Fruit fly (Drosophila melanogaster) whole organism, wandering third instar larva: ENCODE measurements around the gene CG13926.

ENCODE experiments used
- CG32264 ChIP-seq: fragments of 200-800 bp; sonication (Bioruptor generic); optimal IDR thresholded peaks from 2 replicates; lab custom pipeline; 2016; ENCODE audit warnings: missing biosample characterization, missing genetic modification characterization
- CG9705 ChIP-seq: fragments of 200-800 bp; sonication (Bioruptor generic); optimal IDR thresholded peaks from 2 replicates; lab custom pipeline; 2018; ENCODE audit warnings: missing biosample characterization, mild to moderate bottlenecking, missing genetic modification characterization
- CrebA ChIP-seq: fragments of 200-800 bp; sonication (Bioruptor generic); optimal IDR thresholded peaks from 2 replicates; lab custom pipeline; 2016; ENCODE audit warnings: missing biosample characterization, mild to moderate bottlenecking, missing genetic modification characterization, borderline replicate concordance
- GATAd ChIP-seq: sonication (Bioruptor generic); optimal IDR thresholded peaks from 2 replicates; lab custom pipeline; 2016; ENCODE audit warnings: missing biosample characterization, missing genetic modification characterization
- Hnf4 ChIP-seq: fragments of 200-800 bp; sonication (Bioruptor generic); optimal IDR thresholded peaks from 2 replicates; lab custom pipeline; 2016; ENCODE audit warnings: missing biosample characterization, mild to moderate bottlenecking, missing genetic modification characterization
- Hr78 ChIP-seq: fragments of >200 bp; optimal IDR thresholded peaks from 2 replicates; lab custom pipeline; 2017; ENCODE audit warnings: missing biosample characterization, missing genetic modification characterization
- Myc ChIP-seq: fragments of >200 bp; optimal IDR thresholded peaks from 2 replicates; lab custom pipeline; 2017
- OdsH ChIP-seq: fragments of 200-800 bp; sonication (Bioruptor generic); optimal IDR thresholded peaks from 2 replicates; lab custom pipeline; 2016; ENCODE audit warnings: missing biosample characterization, mild to moderate bottlenecking, missing genetic modification characterization
- psq ChIP-seq: fragments of 200-800 bp; sonication (Bioruptor generic); optimal IDR thresholded peaks from 3 replicates; lab custom pipeline; 2017; ENCODE audit warnings: missing biosample characterization, mild to moderate bottlenecking, missing genetic modification characterization, moderate library complexity
- rgr ChIP-seq: fragments of 200-800 bp; sonication (Bioruptor generic); optimal IDR thresholded peaks from 3 replicates; lab custom pipeline; 2016; ENCODE audit warnings: missing biosample characterization, mild to moderate bottlenecking, missing genetic modification characterization
- tai ChIP-seq: sonication (Bioruptor generic); optimal IDR thresholded peaks from 2 replicates; lab custom pipeline; 2016; ENCODE audit warnings: missing biosample characterization, missing genetic modification characterization
- usp ChIP-seq: fragments of >200 bp; optimal IDR thresholded peaks from 2 replicates; lab custom pipeline; 2017; ENCODE audit warnings: missing biosample characterization, missing genetic modification characterization
- woc ChIP-seq: sonication (Bioruptor generic); optimal IDR thresholded peaks from 2 replicates; lab custom pipeline; 2016; ENCODE audit warnings: missing biosample characterization, mild to moderate bottlenecking, missing genetic modification characterization

DNA sequence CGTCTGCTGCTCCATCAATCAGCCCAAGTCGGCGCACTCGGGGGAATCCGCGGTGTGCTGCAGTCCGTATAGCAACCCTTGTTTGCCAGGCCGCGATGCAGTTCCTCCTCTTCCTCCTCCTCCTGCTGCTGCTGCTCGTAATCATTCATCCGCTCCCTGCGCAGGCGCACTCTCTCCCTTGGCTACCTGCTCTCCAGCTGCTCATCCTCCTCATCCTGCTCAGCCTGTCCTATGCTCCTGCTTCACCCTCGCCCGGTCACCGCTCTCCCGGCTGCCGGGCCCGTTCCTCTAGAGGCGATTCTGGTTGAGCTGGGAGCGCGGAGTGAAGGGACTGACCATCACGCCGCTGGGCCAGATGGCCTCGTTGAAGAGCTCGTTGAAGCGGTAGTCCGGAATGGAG, 9.0 kb upstream of the CG13926 start:
- TF ChIP-seq woc (no peak), CG9705 (GFP tag; lab: Kevin White, UChicago) (no peak), GATAd (GFP tag; lab: Kevin White, UChicago) (no peak), Hr78 (GFP tag; lab: Kevin White, UChicago) (no peak), psq (GFP tag; lab: Kevin White, UChicago) (no peak), Hnf4 (GFP tag; lab: Kevin White, UChicago) (no peak), tai (GFP tag; lab: Kevin White, UChicago) (no peak), CrebA (GFP tag; lab: Kevin White, UChicago) (no peak), Myc (lab: Kevin White, UChicago) (no peak), rgr (no peak), CG32264 (GFP tag; lab: Kevin White, UChicago) (no peak), usp (GFP tag; lab: Kevin White, UChicago) (no peak), OdsH (no peak)
